Fruit fly (Drosophila melanogaster): ENCODE measurements around the gene mthl9.
A peak's percentile ranks its signal among the peaks of the same experiment; 100 is the strongest.

DNA sequence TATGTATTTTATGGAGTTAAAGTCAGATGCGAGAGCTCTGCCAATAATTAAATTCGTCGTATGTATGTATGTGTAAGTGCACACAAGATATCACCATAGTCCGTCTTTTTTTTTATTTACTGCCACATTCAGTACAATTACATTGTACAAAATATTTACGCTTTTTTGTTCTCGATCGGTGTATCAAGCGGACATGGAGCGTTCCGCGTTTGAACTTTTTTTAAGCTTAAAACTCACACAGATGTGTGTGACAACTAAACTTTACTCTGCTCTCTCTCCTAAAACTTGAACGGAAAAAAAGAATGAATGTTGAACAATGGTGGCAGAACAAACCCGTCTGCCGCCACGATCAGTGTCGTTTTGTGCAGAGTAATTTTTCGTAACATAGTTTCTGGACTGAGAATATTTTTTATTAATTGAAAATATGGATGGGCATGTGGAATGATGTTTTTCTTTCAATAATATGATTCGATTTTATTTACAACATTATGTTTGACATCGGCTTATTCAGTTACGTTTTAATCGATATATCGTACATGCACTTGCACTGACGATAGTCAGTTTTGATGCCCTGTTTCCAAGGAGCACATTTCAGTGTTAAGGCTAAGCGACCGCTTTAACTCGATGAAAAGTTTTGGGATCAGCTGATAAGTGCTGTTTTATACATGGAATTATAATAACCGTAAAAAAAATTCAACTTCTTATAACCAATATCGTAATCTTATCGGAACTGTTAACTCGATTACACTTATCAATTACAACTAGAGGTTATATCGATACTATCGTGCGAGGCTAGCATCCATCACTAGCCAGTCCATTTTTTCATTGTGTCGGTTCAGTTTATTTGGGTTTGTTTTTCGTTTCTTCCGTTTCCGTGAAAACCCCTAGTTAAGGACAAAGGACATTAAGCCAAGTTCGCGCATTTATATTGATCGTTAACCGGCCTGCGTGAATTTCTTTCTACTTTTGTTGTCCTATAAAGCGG, 14.8 kb upstream of the mthl9 start, which contains the start of gene mth:
- TF ChIP-seq net (GFP tag; optimal IDR thresholded peaks at IDR 0.05) (peak; percentile 28), dsx (GFP tag; optimal IDR thresholded peaks at IDR 0.05; ENCODE audit: poor library complexity, severe bottlenecking) (peak; percentile 70), CG11294 (GFP tag; IDR thresholded peaks at IDR 0.05) (0 out of 2 replicates have a peak, but pooled peaks have one; percentile 9), OdsH (GFP tag; optimal IDR thresholded peaks at IDR 0.05) (peak; percentile 25), salr (GFP tag; optimal IDR thresholded peaks at IDR 0.05) (no peak), CG11762 (GFP tag; optimal IDR thresholded peaks at IDR 0.05; ENCODE audit: insufficient read depth) (no peak), pdm3 (GFP tag; optimal IDR thresholded peaks at IDR 0.05) (peak; percentile 57)
